Fruit fly (Drosophila melanogaster) whole organism: ENCODE results near the gene CG14100.

Experiments used
- CG8478 ChIP-seq: fragments of >200 bp; optimal IDR thresholded peaks from 2 replicates; lab custom pipeline; 2018; ENCODE audit warnings: inconsistent platforms
- Dll ChIP-seq: fragments of >200 bp; optimal IDR thresholded peaks from 2 replicates; lab custom pipeline; 2017
- psq ChIP-seq: fragments of >200 bp; optimal IDR thresholded peaks from 2 replicates; lab custom pipeline; 2017

- TF ChIP-seq psq (no peak), CG8478 (lab: Kevin White, UChicago) (no peak), Dll (lab: Kevin White, UChicago) (no peak)
Observed at dm6 chr3L:19574452-19574851, 15.9 kb downstream of the CG14100 start.
